Fruit fly (Drosophila melanogaster) whole organism, pupa: Measurements from ENCODE around the gene CTCF.

ENCODE experiments used
- CG10348 ChIP-seq: fragments of 200-800 bp; sonication (Bioruptor generic); IDR thresholded peaks from 2 replicates; pipeline ENCODE4 v1.3.6; 2022; ENCODE audit warnings: missing biosample characterization, missing genetic modification characterization
- CG14655 ChIP-seq: fragments of 200-800 bp; sonication (Bioruptor generic); optimal IDR thresholded peaks from 3 replicates; lab custom pipeline; 2017; ENCODE audit warnings: mild to moderate bottlenecking, missing biosample characterization, missing genetic modification reagents, missing genetic modification characterization
- CG15710 ChIP-seq: fragments of 200-800 bp; sonication (Bioruptor generic); optimal IDR thresholded peaks from 2 replicates; lab custom pipeline; 2018; ENCODE audit warnings: missing biosample characterization, mild to moderate bottlenecking, missing genetic modification characterization, moderate library complexity
- CG17806 ChIP-seq: fragments of 200-800 bp; sonication (Bioruptor generic); optimal IDR thresholded peaks from 2 replicates; lab custom pipeline; 2018; ENCODE audit warnings: missing biosample characterization, mild to moderate bottlenecking, missing genetic modification characterization, moderate library complexity
- CG32121 ChIP-seq: fragments of 200-800 bp; sonication (Bioruptor generic); IDR thresholded peaks from 2 replicates; pipeline ENCODE4 v1.3.6; 2022; ENCODE audit warnings: missing biosample characterization, missing genetic modification characterization
- CG8159 ChIP-seq: fragments of 200-800 bp; sonication (Bioruptor generic); optimal IDR thresholded peaks from 3 replicates; lab custom pipeline; 2018; ENCODE audit warnings: missing biosample characterization, mild to moderate bottlenecking, missing genetic modification characterization, moderate library complexity
- CG9948 ChIP-seq: fragments of 200-800 bp; sonication (Bioruptor generic); optimal IDR thresholded peaks from 2 replicates; lab custom pipeline; 2018; ENCODE audit warnings: missing biosample characterization, mild to moderate bottlenecking, missing genetic modification characterization, moderate library complexity
- D1 ChIP-seq: fragments of 200-800 bp; sonication (Bioruptor generic); optimal IDR thresholded peaks from 2 replicates; lab custom pipeline; 2018; ENCODE audit warnings: missing biosample characterization, mild to moderate bottlenecking, missing genetic modification characterization, moderate library complexity
- EcR ChIP-seq: fragments of 200-800 bp; sonication (Bioruptor generic); optimal IDR thresholded peaks from 3 replicates; lab custom pipeline; 2019; ENCODE audit warnings: missing biosample characterization, missing genetic modification characterization, mild to moderate bottlenecking, moderate library complexity, missing genetic modification reagents
- Ets98B ChIP-seq: fragments of 200-800 bp; sonication (Bioruptor generic); IDR thresholded peaks from 2 replicates; pipeline ENCODE4 v1.3.6; 2022; ENCODE audit warnings: missing biosample characterization, missing genetic modification characterization
- Pif1A ChIP-seq: fragments of 200-800 bp; sonication (Bioruptor generic); optimal IDR thresholded peaks from 3 replicates; lab custom pipeline; 2016; ENCODE audit warnings: missing biosample characterization, missing genetic modification characterization
- Pif1B ChIP-seq: fragments of 200-800 bp; sonication (Bioruptor generic); optimal IDR thresholded peaks from 3 replicates; lab custom pipeline; 2016; ENCODE audit warnings: missing biosample characterization, missing genetic modification characterization
- fd96Ca ChIP-seq: fragments of 200-800 bp; sonication (Bioruptor generic); IDR thresholded peaks from 3 replicates; pipeline ENCODE4 v1.3.6; 2022; ENCODE audit warnings: missing biosample characterization, missing genetic modification characterization
- rn ChIP-seq: fragments of 200-800 bp; sonication (Bioruptor generic); IDR thresholded peaks from 2 replicates; pipeline ENCODE4 v1.3.6; 2022; ENCODE audit warnings: missing biosample characterization, missing genetic modification characterization

dm6 chr3L:7381359-7381976, 25.0 kb upstream of the CTCF start, which contains the start of the genes SMSr and smid:
- TF ChIP-seq EcR (GFP tag; lab: Kevin White, UChicago) (no peak), CG10348 (GFP tag; lab: Robert Waterston, UW) (no peak), Ets98B (GFP tag; lab: Robert Waterston, UW) (no peak; the same call in 1 of the 2 replicates), D1 (tag; lab: Kevin White, UChicago) (no peak), CG32121 (GFP tag; lab: Robert Waterston, UW) (no peak), CG15710 (tag; lab: Kevin White, UChicago) (peak; percentile 39), CG17806 (tag; lab: Kevin White, UChicago) (peak; percentile 37), Pif1B (GFP tag; lab: Kevin White, UChicago) (no peak), fd96Ca (no peak; the same call in 2 of the 3 replicates), Pif1A (GFP tag; lab: Kevin White, UChicago) (peak; percentile 42), CG9948 (tag; lab: Kevin White, UChicago) (peak; percentile 52), rn (GFP tag; lab: Robert Waterston, UW) (no peak), CG8159 (tag; lab: Kevin White, UChicago) (peak; percentile 63), CG14655 (no peak)
